Worm (Caenorhabditis elegans): ENCODE data around the gene C47D2.1.

C47D2.1 gene

DNA sequence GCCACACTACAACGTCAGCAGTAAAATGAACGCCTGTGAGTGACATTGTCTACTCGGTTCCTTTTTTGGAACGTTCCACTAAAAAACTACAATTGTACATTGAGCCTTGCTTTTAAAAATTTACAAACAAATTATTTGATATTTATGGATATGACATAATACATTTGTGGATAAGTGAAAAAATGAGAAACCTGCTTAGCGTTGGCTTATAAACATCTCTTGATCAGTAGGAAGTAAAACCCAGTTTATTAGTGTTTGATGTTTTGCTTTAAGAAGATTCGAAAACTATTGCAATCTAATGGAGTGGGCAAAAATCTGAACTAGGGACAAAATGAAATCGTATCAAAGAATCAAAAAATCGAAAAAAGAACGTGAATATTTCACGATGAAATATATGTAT is 2.1 kb downstream of the C47D2.1 start:
- no peak for TF ChIP-seq pqm-1 (tag; optimal IDR thresholded peaks at IDR 0.05)

DNA sequence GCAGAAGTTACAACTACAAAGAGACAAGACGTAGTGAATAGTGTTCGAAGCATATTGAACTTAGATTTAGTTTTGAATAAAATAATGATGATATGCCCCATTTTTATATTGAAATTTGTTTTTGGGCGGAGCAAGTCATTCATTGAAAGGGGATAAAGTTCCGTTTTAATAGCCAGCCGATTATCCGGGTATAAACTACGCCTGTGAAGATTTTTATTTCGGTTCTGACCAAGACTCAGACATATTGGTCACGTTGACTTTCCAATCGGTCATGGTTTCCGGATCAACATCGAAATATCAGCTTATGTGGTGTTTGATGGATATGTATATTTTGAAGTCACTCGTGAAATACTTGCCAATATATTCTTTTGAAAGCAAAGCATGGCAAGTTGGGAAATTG is 3.8 kb downstream of the C47D2.1 start, which contains the start of gene K02A6.4:
TSS of gene K02A6.4 (minus strand) at position 101 of the 400 bp plus-strand sequence.
- no peak for TF ChIP-seq nfya-1 (tag; optimal IDR thresholded peaks at IDR 0.05; ENCODE audit: insufficient read depth)
- TF ChIP-seq ama-1 (optimal IDR thresholded peaks at IDR 0.05): no peak
- no peak for TF ChIP-seq lsy-12 (tag; optimal IDR thresholded peaks at IDR 0.05)
- TF ChIP-seq jun-1 (tag; optimal IDR thresholded peaks at IDR 0.05): no peak
- no peak for TF ChIP-seq elt-1 (tag; optimal IDR thresholded peaks at IDR 0.05)

DNA sequence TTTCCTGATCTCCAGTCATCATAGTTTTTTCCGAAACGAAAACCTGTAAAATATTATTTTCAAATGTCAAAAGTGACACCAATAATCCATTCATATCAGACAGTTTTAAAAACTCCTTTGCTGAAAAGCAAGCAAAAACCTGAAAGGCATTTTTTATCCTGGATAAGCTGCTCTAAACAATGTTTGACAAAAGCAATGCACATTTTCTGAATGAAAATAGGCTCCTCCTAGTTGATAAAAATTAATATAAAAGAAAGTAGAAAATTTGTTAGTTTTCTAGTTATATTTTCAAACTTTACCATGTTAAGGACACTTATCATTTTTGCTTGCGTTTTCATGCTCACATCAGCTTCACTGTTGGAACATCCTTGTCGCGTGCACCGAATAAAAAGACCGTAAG is 4.6 kb downstream of the C47D2.1 start, which contains the start of gene K02A6.1:
TSS of gene K02A6.1 (plus strand) at position 301 of the 400 bp plus-strand sequence.
- no peak for TF ChIP-seq snpc-4 (tag; optimal IDR thresholded peaks at IDR 0.05)
- TF ChIP-seq jun-1 (tag; optimal IDR thresholded peaks at IDR 0.05): no peak
- no peak for TF ChIP-seq ceh-9 (tag; optimal IDR thresholded peaks at IDR 0.05)
- TF ChIP-seq egl-27 (tag; optimal IDR thresholded peaks at IDR 0.05): no peak
- TF ChIP-seq nhr-237 (tag; optimal IDR thresholded peaks at IDR 0.05): no peak
- TF ChIP-seq ceh-16 (tag; optimal IDR thresholded peaks at IDR 0.05): no peak
- no peak for TF ChIP-seq nhr-77 (tag; optimal IDR thresholded peaks at IDR 0.05)
- no peak for TF ChIP-seq nhr-28 (tag; optimal IDR thresholded peaks at IDR 0.05)
- no peak for TF ChIP-seq egl-5 (tag; optimal IDR thresholded peaks at IDR 0.05)
- no peak for TF ChIP-seq eor-1 (tag; optimal IDR thresholded peaks at IDR 0.05)
- TF ChIP-seq lin-15B (tag; optimal IDR thresholded peaks at IDR 0.05): no peak
- TF ChIP-seq nhr-67 (tag; optimal IDR thresholded peaks at IDR 0.05): no peak
- no peak for TF ChIP-seq nhr-11 (tag; optimal IDR thresholded peaks at IDR 0.05)
- TF ChIP-seq ztf-4 (tag; optimal IDR thresholded peaks at IDR 0.05): no peak
- TF ChIP-seq mml-1 (tag; optimal IDR thresholded peaks at IDR 0.05): no peak
- TF ChIP-seq sea-2 (GFP tag; optimal IDR thresholded peaks at IDR 0.05): no peak
- no peak for TF ChIP-seq tbx-2 (tag; optimal IDR thresholded peaks at IDR 0.05)
- no peak for TF ChIP-seq fos-1 (tag; optimal IDR thresholded peaks at IDR 0.05)
- no peak for TF ChIP-seq elt-3 (tag; optimal IDR thresholded peaks at IDR 0.05)
- TF ChIP-seq skn-1 (tag; optimal IDR thresholded peaks at IDR 0.05): no peak

DNA sequence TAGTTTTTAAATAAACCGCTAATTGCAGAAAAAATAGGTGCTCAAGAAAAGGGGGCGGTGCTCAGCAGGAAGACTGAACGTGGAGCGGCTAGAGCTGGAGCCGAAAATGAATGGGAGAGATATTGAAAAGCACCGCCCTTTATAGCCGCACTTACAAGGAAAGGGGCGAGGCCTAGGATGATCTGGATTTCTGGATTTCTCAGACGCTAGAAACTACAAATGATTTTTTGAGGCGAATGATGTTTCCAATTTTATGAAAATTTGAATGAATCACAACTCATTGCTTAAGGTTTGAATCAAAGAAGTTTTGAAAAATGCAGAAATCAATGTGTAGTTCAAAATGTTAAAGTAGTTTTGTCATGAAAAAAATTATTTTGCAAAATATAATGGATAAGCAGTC is 10.1 kb downstream of the C47D2.1 start, which contains the start of gene K02A6.2:
TSS of gene K02A6.2 (minus strand) at position 101 of the 400 bp plus-strand sequence.
- TF ChIP-seq ceh-28 (tag; optimal IDR thresholded peaks at IDR 0.05) (no peak), elt-3 (tag; optimal IDR thresholded peaks at IDR 0.05) (no peak), ama-1 (optimal IDR thresholded peaks at IDR 0.05) (no peak), ZK546.5 (tag; optimal IDR thresholded peaks at IDR 0.05) (no peak), sea-2 (GFP tag; optimal IDR thresholded peaks at IDR 0.05) (no peak), nhr-28 (tag; optimal IDR thresholded peaks at IDR 0.05) (no peak), mml-1 (tag; optimal IDR thresholded peaks at IDR 0.05) (no peak), mdl-1 (tag; optimal IDR thresholded peaks at IDR 0.05) (no peak), aly-2 (tag; optimal IDR thresholded peaks at IDR 0.05) (no peak), fkh-10 (GFP tag; optimal IDR thresholded peaks at IDR 0.05) (no peak), eor-1 (tag; optimal IDR thresholded peaks at IDR 0.05) (no peak), hmg-11 (tag; optimal IDR thresholded peaks at IDR 0.05) (no peak), nhr-25 (tag; optimal IDR thresholded peaks at IDR 0.05) (no peak), skn-1 (tag; optimal IDR thresholded peaks at IDR 0.05) (no peak), ceh-16 (tag; optimal IDR thresholded peaks at IDR 0.05) (no peak)

DNA sequence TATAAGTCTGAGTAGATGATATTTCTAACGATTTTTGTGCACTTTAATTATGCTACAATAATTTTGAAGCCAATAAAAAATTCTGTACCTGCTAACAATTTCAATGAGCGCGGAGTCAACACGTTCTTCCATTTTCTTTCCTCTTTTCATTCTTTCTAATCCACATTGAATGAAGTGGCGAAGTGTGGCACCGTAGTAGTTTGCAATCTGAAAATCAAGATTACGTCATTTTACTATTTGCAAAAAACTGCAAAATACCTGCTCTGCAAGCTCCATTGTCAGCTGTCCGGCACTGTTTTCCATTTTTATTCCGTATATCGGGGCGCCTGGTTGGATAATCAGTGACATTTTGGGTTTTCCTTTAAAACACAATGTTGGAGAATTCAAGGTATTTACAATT is 14.4 kb downstream of the C47D2.1 start:
- TF ChIP-seq snpc-4 (tag; optimal IDR thresholded peaks at IDR 0.05): no peak
- no peak for TF ChIP-seq ama-1 (optimal IDR thresholded peaks at IDR 0.05)
- no peak for TF ChIP-seq daf-12 (tag; optimal IDR thresholded peaks at IDR 0.05)
- no peak for TF ChIP-seq sea-2 (GFP tag; optimal IDR thresholded peaks at IDR 0.05)
- no peak for TF ChIP-seq mml-1 (tag; optimal IDR thresholded peaks at IDR 0.05)
- no peak for TF ChIP-seq skn-1 (tag; optimal IDR thresholded peaks at IDR 0.05)
- TF ChIP-seq egl-27 (tag; optimal IDR thresholded peaks at IDR 0.05): no peak
- no peak for TF ChIP-seq jun-1 (tag; optimal IDR thresholded peaks at IDR 0.05)
- no peak for TF ChIP-seq nhr-67 (tag; optimal IDR thresholded peaks at IDR 0.05)
- no peak for TF ChIP-seq nhr-77 (tag; optimal IDR thresholded peaks at IDR 0.05)
- no peak for TF ChIP-seq lin-39 (tag; optimal IDR thresholded peaks at IDR 0.05)
- no peak for TF ChIP-seq fkh-2 (tag; optimal IDR thresholded peaks at IDR 0.05)
- TF ChIP-seq R02D3.7 (tag; optimal IDR thresholded peaks at IDR 0.05): no peak
- TF ChIP-seq lin-15B (tag; optimal IDR thresholded peaks at IDR 0.05): no peak
- no peak for TF ChIP-seq mdl-1 (tag; optimal IDR thresholded peaks at IDR 0.05)
- TF ChIP-seq nfya-1 (tag; optimal IDR thresholded peaks at IDR 0.05; ENCODE audit: insufficient read depth): no peak
- no peak for TF ChIP-seq pqm-1 (tag; optimal IDR thresholded peaks at IDR 0.05)

Measured in whole organism, L3 larva.